Fruit fly (Drosophila melanogaster) whole organism, embryonic: ENCODE data around the gene CG31921.

Experiments
- CG10565 ChIP-seq: fragments of 200-800 bp; sonication (Bioruptor generic); optimal IDR thresholded peaks from 3 replicates; lab custom pipeline; 2016; ENCODE audit warnings: missing biosample characterization, mild to moderate bottlenecking, missing genetic modification characterization
- CG11696 ChIP-seq: fragments of 200-800 bp; sonication (Bioruptor generic); IDR thresholded peaks from 2 replicates; pipeline ENCODE4 v1.3.6; 2022; ENCODE audit warnings: missing biosample characterization, missing genetic modification characterization
- CG12299 ChIP-seq: fragments of 200-800 bp; sonication (Bioruptor generic); optimal IDR thresholded peaks from 2 replicates; lab custom pipeline; 2018; ENCODE audit warnings: missing biosample characterization, mild to moderate bottlenecking, missing genetic modification characterization
- CG12744 ChIP-seq: fragments of 200-800 bp; sonication (Bioruptor generic); optimal IDR thresholded peaks from 2 replicates; lab custom pipeline; 2016; ENCODE audit warnings: missing biosample characterization, missing genetic modification characterization
- CG14860 ChIP-seq: fragments of 200-800 bp; sonication (Bioruptor generic); IDR thresholded peaks from 3 replicates; pipeline ENCODE4 v1.3.6; 2022; ENCODE audit warnings: missing biosample characterization, missing genetic modification characterization; ENCODE audit not compliant: partially characterized antibody
- CG15269 ChIP-seq: fragments of 200-800 bp; sonication (Bioruptor generic); optimal IDR thresholded peaks from 2 replicates; lab custom pipeline; 2018; ENCODE audit warnings: missing biosample characterization, mild to moderate bottlenecking, missing genetic modification characterization, moderate library complexity
- CG15479 ChIP-seq: fragments of 200-800 bp; sonication (Bioruptor generic); optimal IDR thresholded peaks from 3 replicates; lab custom pipeline; 2019; ENCODE audit warnings: missing biosample characterization, mild to moderate bottlenecking, missing genetic modification characterization, moderate library complexity
- CG15601 ChIP-seq: fragments of 200-800 bp; sonication (Bioruptor generic); optimal IDR thresholded peaks from 3 replicates; lab custom pipeline; 2019; ENCODE audit warnings: missing biosample characterization, mild to moderate bottlenecking, missing genetic modification characterization, moderate library complexity
- CG16863 ChIP-seq: fragments of 200-800 bp; sonication (Bioruptor generic); optimal IDR thresholded peaks from 3 replicates; lab custom pipeline; 2016; ENCODE audit warnings: missing biosample characterization, missing genetic modification characterization
- CG17568 ChIP-seq: fragments of 200-800 bp; sonication (Bioruptor generic); optimal IDR thresholded peaks from 2 replicates; lab custom pipeline; 2018; ENCODE audit warnings: missing biosample characterization, mild to moderate bottlenecking, missing genetic modification characterization, moderate library complexity
- CG18619 ChIP-seq: fragments of 200-800 bp; sonication (Bioruptor generic); optimal IDR thresholded peaks from 3 replicates; lab custom pipeline; 2017; ENCODE audit warnings: missing biosample characterization, mild to moderate bottlenecking, missing genetic modification characterization
- CG3281 ChIP-seq: fragments of 200-800 bp; sonication (Bioruptor generic); optimal IDR thresholded peaks from 3 replicates; lab custom pipeline; 2017; ENCODE audit warnings: missing biosample characterization, mild to moderate bottlenecking, missing genetic modification characterization
- CG33213 ChIP-seq: fragments of 200-800 bp; sonication (Bioruptor generic); optimal IDR thresholded peaks from 3 replicates; lab custom pipeline; 2016; ENCODE audit warnings: missing biosample characterization, missing genetic modification characterization
- CG4424 ChIP-seq: fragments of 200-800 bp; sonication (Bioruptor generic); optimal IDR thresholded peaks from 3 replicates; lab custom pipeline; 2016; ENCODE audit warnings: missing biosample characterization, missing genetic modification characterization
- CG4854 ChIP-seq: fragments of 200-800 bp; sonication (Bioruptor generic); optimal IDR thresholded peaks from 2 replicates; lab custom pipeline; 2016; ENCODE audit warnings: missing biosample characterization, missing genetic modification characterization, inconsistent platforms
- CG7963 ChIP-seq: fragments of 200-800 bp; sonication (Bioruptor generic); IDR thresholded peaks from 3 replicates; pipeline ENCODE4 v1.3.6; 2022; ENCODE audit warnings: missing biosample characterization, missing genetic modification characterization; ENCODE audit not compliant: partially characterized antibody
- CG8765 ChIP-seq: fragments of 200-800 bp; sonication (Bioruptor generic); IDR thresholded peaks from 2 replicates; pipeline ENCODE4 v1.3.6; 2022; ENCODE audit warnings: missing biosample characterization, missing genetic modification characterization
- CHES-1-like ChIP-seq: fragments of 200-800 bp; sonication (Bioruptor generic); optimal IDR thresholded peaks from 2 replicates; lab custom pipeline; 2016; ENCODE audit warnings: missing biosample characterization, missing genetic modification characterization
- CTCF ChIP-seq: fragments of 200-800 bp; sonication (Bioruptor generic); optimal IDR thresholded peaks from 2 replicates; lab custom pipeline; 2017; ENCODE audit warnings: missing biosample characterization, mild to moderate bottlenecking, missing genetic modification characterization, moderate library complexity
- Dbx ChIP-seq: fragments of 200-800 bp; sonication (Bioruptor generic); IDR thresholded peaks from 3 replicates; pipeline ENCODE4 v1.3.6; 2022; ENCODE audit warnings: missing biosample characterization, missing genetic modification characterization
- ERR ChIP-seq: fragments of 200-800 bp; sonication (Bioruptor generic); optimal IDR thresholded peaks from 2 replicates; lab custom pipeline; 2016; ENCODE audit warnings: missing biosample characterization, missing genetic modification characterization
- Eip74EF ChIP-seq, 2 experiments: fragments of 200-800 bp in 1 of 2; fragments of >200 bp in 1 of 2; sonication (Bioruptor generic) in 1 of 2; optimal IDR thresholded peaks; 2 replicates each; lab custom pipeline; 2017 to 2019; ENCODE audit warnings: missing biosample characterization in 2 of 2, missing genetic modification characterization in 2 of 2, mild to moderate bottlenecking in 1 of 2, moderate library complexity in 1 of 2
- Hr78 ChIP-seq, 2 experiments: fragments of 200-800 bp in 1 of 2; fragments of >200 bp in 1 of 2; sonication (Bioruptor generic) in 1 of 2; optimal IDR thresholded peaks; 2 replicates each; lab custom pipeline; 2017 to 2019; ENCODE audit warnings: missing biosample characterization in 2 of 2, missing genetic modification characterization in 2 of 2, mild to moderate bottlenecking in 1 of 2, moderate library complexity in 1 of 2
- Meics ChIP-seq: fragments of 200-800 bp; sonication (Bioruptor generic); optimal IDR thresholded peaks from 2 replicates; lab custom pipeline; 2017; ENCODE audit warnings: missing biosample characterization, mild to moderate bottlenecking, missing genetic modification characterization
- Spps ChIP-seq: fragments of 200-800 bp; sonication (Bioruptor generic); optimal IDR thresholded peaks from 2 replicates; lab custom pipeline; 2018; ENCODE audit warnings: missing biosample characterization, mild to moderate bottlenecking, missing genetic modification characterization
- Ssrp ChIP-seq: fragments of 200-800 bp; sonication (Bioruptor generic); optimal IDR thresholded peaks from 2 replicates; lab custom pipeline; 2018; ENCODE audit warnings: missing biosample characterization, mild to moderate bottlenecking, missing genetic modification characterization, moderate library complexity
- amos ChIP-seq: fragments of 200-800 bp; sonication (Bioruptor generic); IDR thresholded peaks from 2 replicates; pipeline ENCODE4 v1.3.6; 2022; ENCODE audit warnings: missing biosample characterization, missing genetic modification characterization; ENCODE audit not compliant: partially characterized antibody
- ara ChIP-seq: fragments of 200-800 bp; sonication (Bioruptor generic); IDR thresholded peaks from 2 replicates; pipeline ENCODE4 v1.3.6; 2022; ENCODE audit warnings: missing biosample characterization, missing genetic modification characterization
- bsh ChIP-seq, 2 experiments: fragments of 200-800 bp; sonication (Bioruptor generic); optimal IDR thresholded peaks; 2 replicates each; lab custom pipeline; 2017 to 2018; ENCODE audit warnings: mild to moderate bottlenecking in 2 of 2, missing biosample characterization in 2 of 2, missing genetic modification characterization in 2 of 2, moderate library complexity in 1 of 2
- chinmo ChIP-seq: fragments of 200-800 bp; sonication (Bioruptor generic); IDR thresholded peaks from 4 replicates; pipeline ENCODE4 v1.3.6; 2022; ENCODE audit warnings: missing biosample characterization, missing genetic modification characterization; ENCODE audit not compliant: partially characterized antibody
- crc ChIP-seq: fragments of 200-800 bp; sonication (Bioruptor generic); optimal IDR thresholded peaks from 2 replicates; lab custom pipeline; 2016; ENCODE audit warnings: missing biosample characterization, missing genetic modification characterization
- ewg ChIP-seq: fragments of 200-800 bp; sonication (Bioruptor generic); optimal IDR thresholded peaks from 3 replicates; lab custom pipeline; 2017; ENCODE audit warnings: mild to moderate bottlenecking, missing biosample characterization, missing genetic modification reagents, missing genetic modification characterization
- fd3F ChIP-seq: fragments of 200-800 bp; sonication (Bioruptor generic); optimal IDR thresholded peaks from 2 replicates; lab custom pipeline; 2018; ENCODE audit warnings: missing biosample characterization, mild to moderate bottlenecking, missing genetic modification characterization, moderate library complexity
- grau ChIP-seq: fragments of 200-800 bp; optimal IDR thresholded peaks from 3 replicates; lab custom pipeline; 2019; ENCODE audit warnings: missing biosample characterization, mild to moderate bottlenecking, missing genetic modification characterization, moderate library complexity
- gt ChIP-seq: fragments of 200-800 bp; sonication (Bioruptor generic); IDR thresholded peaks from 2 replicates; pipeline ENCODE4 v1.3.6; 2022; ENCODE audit warnings: missing biosample characterization, missing genetic modification characterization
- ken ChIP-seq: fragments of 200-800 bp; sonication (Bioruptor generic); IDR thresholded peaks from 3 replicates; pipeline ENCODE4 v1.3.6; 2022; ENCODE audit warnings: missing biosample characterization, missing genetic modification characterization
- mam ChIP-seq: fragments of 200-800 bp; sonication (Bioruptor generic); optimal IDR thresholded peaks from 3 replicates; lab custom pipeline; 2016; ENCODE audit warnings: missing biosample characterization, missing genetic modification characterization
- nom ChIP-seq: fragments of 200-800 bp; sonication (Bioruptor generic); optimal IDR thresholded peaks from 2 replicates; lab custom pipeline; 2017; ENCODE audit warnings: missing biosample characterization, missing genetic modification characterization, mild to moderate bottlenecking, moderate library complexity, missing genetic modification reagents
- pros ChIP-seq: fragments of 200-800 bp; sonication (Bioruptor generic); optimal IDR thresholded peaks from 3 replicates; lab custom pipeline; 2019; ENCODE audit warnings: missing biosample characterization, mild to moderate bottlenecking, missing genetic modification characterization, moderate library complexity
- repo ChIP-seq: fragments of 200-800 bp; sonication (Bioruptor generic); optimal IDR thresholded peaks from 2 replicates; lab custom pipeline; 2016; ENCODE audit warnings: missing biosample characterization, missing genetic modification characterization
- ro ChIP-seq: fragments of 200-800 bp; sonication (Bioruptor generic); IDR thresholded peaks from 2 replicates; pipeline ENCODE4 v1.3.6; 2022; ENCODE audit warnings: missing biosample characterization, missing genetic modification characterization
- schlank ChIP-seq: fragments of 200-800 bp; sonication (Bioruptor generic); optimal IDR thresholded peaks from 2 replicates; lab custom pipeline; 2018; ENCODE audit warnings: missing biosample characterization, mild to moderate bottlenecking, missing genetic modification characterization
- sens ChIP-seq: fragments of 200-800 bp; sonication (Bioruptor generic); peaks from one replicate; lab custom pipeline; 2016; ENCODE audit warnings: missing biosample characterization, missing genetic modification characterization
- slp2 ChIP-seq: fragments of 200-800 bp; sonication (Bioruptor generic); optimal IDR thresholded peaks from 2 replicates; lab custom pipeline; 2016; ENCODE audit warnings: missing biosample characterization, missing genetic modification characterization
- stwl ChIP-seq: fragments of 200-800 bp; sonication (Bioruptor generic); optimal IDR thresholded peaks from 3 replicates; lab custom pipeline; 2018; ENCODE audit warnings: missing biosample characterization, mild to moderate bottlenecking, missing genetic modification characterization, moderate library complexity
- twi ChIP-seq: fragments of 200-800 bp; optimal IDR thresholded peaks from 2 replicates; lab custom pipeline; 2019; ENCODE audit warnings: missing biosample characterization, mild to moderate bottlenecking, missing genetic modification characterization, moderate library complexity
- yki ChIP-seq: fragments of >200 bp; optimal IDR thresholded peaks from 3 replicates; lab custom pipeline; 2018
- zen ChIP-seq: fragments of 200-800 bp; sonication (Bioruptor generic); optimal IDR thresholded peaks from 3 replicates; lab custom pipeline; 2018; ENCODE audit warnings: missing biosample characterization, mild to moderate bottlenecking, missing genetic modification characterization, moderate library complexity

The CG31921 gene

DNA sequence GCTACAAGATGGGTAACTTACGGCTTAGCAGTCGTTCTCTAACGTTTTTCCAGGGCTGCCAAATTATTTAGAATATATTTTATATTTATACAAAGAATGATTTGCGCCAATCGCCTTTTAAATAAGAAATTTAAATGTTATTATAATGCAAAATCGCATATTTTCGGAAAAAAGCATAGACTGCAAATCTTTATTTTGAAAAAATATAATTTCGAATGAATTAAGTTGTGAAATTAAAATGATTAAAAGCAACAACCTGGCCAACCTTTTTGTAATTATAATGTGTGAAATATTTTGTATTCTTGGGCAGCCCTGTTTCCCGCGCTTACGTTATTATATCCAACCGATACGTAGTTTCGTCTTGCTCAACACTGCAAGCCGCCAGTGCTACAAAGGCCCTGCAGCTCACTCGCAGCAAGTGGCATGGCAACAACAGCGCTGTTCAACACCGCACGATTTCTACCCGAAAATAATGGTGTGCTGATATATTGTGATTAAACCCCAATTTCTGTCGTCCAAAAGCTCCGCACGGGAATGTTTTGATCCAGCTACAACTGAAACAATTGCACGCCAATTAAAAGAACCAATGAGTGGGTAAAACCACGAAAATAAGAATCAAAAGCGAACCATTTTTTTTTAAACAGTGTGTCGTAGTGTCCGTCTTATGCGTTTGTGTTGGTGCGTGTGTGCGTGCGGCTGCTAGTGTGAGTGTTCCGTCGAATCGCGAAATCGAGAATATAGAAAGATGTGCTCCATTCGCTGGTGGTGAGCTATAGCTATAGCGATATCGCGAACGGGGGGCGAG, 34.5 kb downstream of the CG31921 start, which contains the start of gene Pi3K21B (continued):
- TF ChIP-seq CG18619 (GFP tag; lab: Kevin White, UChicago) (peak; percentile 87), CG14860 (no peak), Ssrp (tag; lab: Kevin White, UChicago) (peak; percentile 90), CG15269 (tag; lab: Kevin White, UChicago) (peak; percentile 93), Dbx (GFP tag; lab: Robert Waterston, UW) (peak; percentile 93), ro (GFP tag; lab: Robert Waterston, UW) (peak; percentile 43; the same call in 1 of the 2 replicates), nom (peak; percentile 59), grau (peak; percentile 90), bsh (GFP tag; optimal IDR thresholded peaks at IDR 0.05; lab: Kevin White, UChicago) (peak; percentile 49 to 84), Eip74EF (GFP tag; optimal IDR thresholded peaks at IDR 0.05; lab: Kevin White, UChicago) (peak in 1 of 2 experiments; percentile 65), Hr78 (GFP tag; optimal IDR thresholded peaks at IDR 0.05; lab: Kevin White, UChicago) (peak in 1 of 2 experiments; percentile 27), CG33213 (GFP tag; lab: Kevin White, UChicago) (peak; percentile 93), CG15601 (peak; percentile 87), CG4854 (GFP tag; lab: Kevin White, UChicago) (peak; percentile 81), CG7963 (GFP tag; lab: Robert Waterston, UW) (0 out of 3 replicates have a peak, but pooled peaks have one; percentile 24), stwl (tag; lab: Kevin White, UChicago) (peak; percentile 93), Spps (tag; lab: Kevin White, UChicago) (peak; percentile 58), ken (GFP tag; lab: Robert Waterston, UW) (peak; percentile 93), mam (peak; percentile 96), crc (peak; percentile 77), CG15479 (no peak), CG17568 (GFP tag; lab: Kevin White, UChicago) (peak; percentile 2), fd3F (peak; percentile 88), CG4424 (GFP tag; lab: Kevin White, UChicago) (peak; percentile 89), CG8765 (peak; percentile 59), Meics (GFP tag; lab: Kevin White, UChicago) (peak; percentile 87), CG12299 (tag; lab: Kevin White, UChicago) (peak; percentile 79), CTCF (GFP tag; lab: Kevin White, UChicago) (peak; percentile 29), twi (peak; percentile 84), ewg (GFP tag; lab: Kevin White, UChicago) (peak; percentile 74), chinmo (0 out of 4 replicates have a peak, but pooled peaks have one; percentile 70), amos (GFP tag; lab: Robert Waterston, UW) (no peak; the same call in 1 of the 2 replicates), repo (GFP tag; lab: Kevin White, UChicago) (peak; percentile 90), CG16863 (peak; percentile 86), zen (tag; lab: Kevin White, UChicago) (peak; percentile 91), ara (GFP tag; lab: Robert Waterston, UW) (peak; percentile 82), schlank (tag; lab: Kevin White, UChicago) (peak; percentile 38), sens (GFP tag; lab: Kevin White, UChicago) (peak; percentile 96), CG12744 (peak; percentile 85), gt (GFP tag; lab: Robert Waterston, UW) (0 out of 2 replicates have a peak, but pooled peaks have one; percentile 56), pros (peak; percentile 36), CG11696 (GFP tag; lab: Robert Waterston, UW) (no peak), slp2 (GFP tag; lab: Kevin White, UChicago) (peak; percentile 78), yki (lab: Kevin White, UChicago) (no peak), CG3281 (peak; percentile 94), CHES-1-like (GFP tag; lab: Kevin White, UChicago) (peak; percentile 87), CG10565 (GFP tag; lab: Kevin White, UChicago) (peak; percentile 77), ERR (GFP tag; lab: Kevin White, UChicago) (peak; percentile 81)
